Worm (Caenorhabditis elegans) whole organism, young adult: ENCODE measurements around the gene ZC196.9.

Source experiments
- D2030.7 ChIP-seq: fragments of 200-800 bp; sonication (Bioruptor generic); IDR thresholded peaks from 2 replicates; pipeline ENCODE4 v1.3.6; 2022; ENCODE audit warnings: missing genetic modification reagents, missing genetic modification characterization, missing compliant biosample characterization
- F22D6.2 ChIP-seq: sonication (generic microtip); optimal IDR thresholded peaks from 2 replicates; lab custom pipeline; 2016; ENCODE audit warnings: mild to moderate bottlenecking, missing genetic modification characterization, missing compliant biosample characterization
- F33H1.4 ChIP-seq: fragments of 200-800 bp; sonication (Bioruptor generic); IDR thresholded peaks from 2 replicates; pipeline ENCODE4 v1.3.6; 2022; ENCODE audit warnings: missing genetic modification reagents, missing genetic modification characterization, missing compliant biosample characterization
- F49E8.2 ChIP-seq: sonication (generic microtip); optimal IDR thresholded peaks from 3 replicates; lab custom pipeline; 2017; ENCODE audit warnings: missing genetic modification characterization, mild to moderate bottlenecking, missing compliant biosample characterization, antibody characterized with exemption, moderate library complexity; ENCODE audit not compliant: insufficient read depth
- F57A8.1 ChIP-seq: fragments of 200-800 bp; sonication (Bioruptor generic); optimal IDR thresholded peaks from 2 replicates; lab custom pipeline; 2018; ENCODE audit warnings: mild to moderate bottlenecking, missing genetic modification characterization, moderate library complexity, missing compliant biosample characterization
- F57C9.4 ChIP-seq: sonication (generic microtip); optimal IDR thresholded peaks from 2 replicates; lab custom pipeline; 2017; ENCODE audit warnings: mild to moderate bottlenecking, missing genetic modification characterization, missing compliant biosample characterization
- Y53F4B.3 ChIP-seq: fragments of 200-800 bp; sonication (Bioruptor generic); IDR thresholded peaks from 2 replicates; pipeline ENCODE4 v1.3.6; 2022; ENCODE audit warnings: missing genetic modification reagents, missing genetic modification characterization, missing compliant biosample characterization
- Y53G8AR.9 ChIP-seq: fragments of 200-800 bp; sonication (Bioruptor generic); conservative IDR thresholded peaks from 2 replicates; pipeline ENCODE4 v1.3.6; 2022; ENCODE audit warnings: missing genetic modification reagents, missing genetic modification characterization, missing compliant biosample characterization
- Y56A3A.18 ChIP-seq: fragments of 200-800 bp; sonication (Bioruptor generic); IDR thresholded peaks from 2 replicates; pipeline ENCODE4 v1.3.6; 2022; ENCODE audit warnings: missing genetic modification reagents, missing genetic modification characterization, missing compliant biosample characterization
- Y79H2A.3 ChIP-seq: fragments of 200-800 bp; sonication (Bioruptor generic); conservative IDR thresholded peaks from 2 replicates; pipeline ENCODE4 v1.3.6; 2022; ENCODE audit warnings: missing genetic modification reagents, missing genetic modification characterization, missing compliant biosample characterization
- ama-1 ChIP-seq, 3 experiments: fragments of 150-350 bp in 1 of 3; sonication (generic microtip) in 2 of 3; optimal IDR thresholded peaks; 2 replicates each; lab custom pipeline; 2014 to 2018; ENCODE audit warnings: missing biosample characterization in 2 of 3, missing genetic modification characterization in 2 of 3, missing genetic modification reagents in 2 of 3
- aptf-2 ChIP-seq: fragments of 200-800 bp; sonication (Bioruptor generic); conservative IDR thresholded peaks from 2 replicates; pipeline ENCODE4 v1.3.6; 2022; ENCODE audit warnings: missing genetic modification reagents, missing genetic modification characterization, missing compliant biosample characterization
- atf-7 ChIP-seq: sonication (generic microtip); optimal IDR thresholded peaks from 2 replicates; lab custom pipeline; 2017; ENCODE audit warnings: mild to moderate bottlenecking, missing genetic modification characterization, missing compliant biosample characterization
- athp-1 ChIP-seq: sonication (generic microtip); optimal IDR thresholded peaks from 2 replicates; lab custom pipeline; 2017; ENCODE audit warnings: mild to moderate bottlenecking, missing genetic modification characterization, missing compliant biosample characterization
- bed-2 ChIP-seq: fragments of 200-800 bp; sonication (Bioruptor generic); IDR thresholded peaks from 2 replicates; pipeline ENCODE4 v1.3.6; 2022; ENCODE audit warnings: missing genetic modification reagents, missing genetic modification characterization, missing compliant biosample characterization
- cebp-1 ChIP-seq, 2 experiments: fragments of 200-800 bp in 1 of 2; sonication (Bioruptor generic) in 1 of 2; sonication (generic microtip) in 1 of 2; IDR thresholded peaks in 1 of 2; optimal IDR thresholded peaks in 1 of 2; 2 replicates each; pipeline versions ENCODE4 v1.3.6 to Lab custom; 2017 to 2022; ENCODE audit warnings: missing compliant biosample characterization in 2 of 2, missing genetic modification characterization in 2 of 2, mild to moderate bottlenecking in 1 of 2, missing genetic modification reagents in 1 of 2, moderate library complexity in 1 of 2
- ceh-27 ChIP-seq: fragments of 200-800 bp; sonication (Bioruptor generic); optimal IDR thresholded peaks from 2 replicates; lab custom pipeline; 2018; ENCODE audit warnings: mild to moderate bottlenecking, missing genetic modification characterization, moderate library complexity, missing compliant biosample characterization
- ceh-40 ChIP-seq: fragments of 200-800 bp; sonication (Bioruptor generic); IDR thresholded peaks from 2 replicates; pipeline ENCODE4 v1.3.6; 2022; ENCODE audit warnings: missing genetic modification characterization, missing compliant biosample characterization
- ceh-58 ChIP-seq: fragments of 200-800 bp; sonication (Bioruptor generic); IDR thresholded peaks from 2 replicates; pipeline ENCODE4 v1.3.6; 2022; ENCODE audit warnings: missing genetic modification characterization, missing compliant biosample characterization
- dpl-1 ChIP-seq: fragments of 150-350 bp; optimal IDR thresholded peaks from 2 replicates; lab custom pipeline; 2014; ENCODE audit warnings: missing biosample characterization, missing genetic modification reagents, missing genetic modification characterization
- efl-1 ChIP-seq: fragments of 150-350 bp; optimal IDR thresholded peaks from 2 replicates; lab custom pipeline; 2014; ENCODE audit warnings: missing biosample characterization, missing genetic modification reagents, missing genetic modification characterization
- egl-18 ChIP-seq: fragments of 200-800 bp; sonication (Bioruptor generic); IDR thresholded peaks from 2 replicates; pipeline ENCODE4 v1.3.6; 2022; ENCODE audit warnings: missing genetic modification reagents, missing genetic modification characterization, missing compliant biosample characterization
- egl-44 ChIP-seq: fragments of 200-800 bp; sonication (Bioruptor generic); IDR thresholded peaks from 2 replicates; pipeline ENCODE4 v1.3.6; 2022; ENCODE audit warnings: missing genetic modification reagents, missing genetic modification characterization, missing compliant biosample characterization
- egrh-3 ChIP-seq: fragments of 200-800 bp; sonication (Bioruptor generic); IDR thresholded peaks from 2 replicates; pipeline ENCODE4 v1.3.6; 2022; ENCODE audit warnings: missing genetic modification reagents, missing genetic modification characterization, missing compliant biosample characterization
- ets-4 ChIP-seq: fragments of 200-800 bp; sonication (Bioruptor generic); optimal IDR thresholded peaks from 2 replicates; lab custom pipeline; 2018; ENCODE audit warnings: mild to moderate bottlenecking, missing genetic modification characterization, missing compliant biosample characterization
- fkh-3 ChIP-seq: sonication (generic microtip); optimal IDR thresholded peaks from 2 replicates; lab custom pipeline; 2016; ENCODE audit warnings: mild to moderate bottlenecking, missing genetic modification characterization, missing compliant biosample characterization
- him-1 ChIP-seq: sonication (generic microtip); optimal IDR thresholded peaks from 2 replicates; lab custom pipeline; 2016; ENCODE audit warnings: missing genotype, missing genetic modification reagents, missing genetic modification characterization, missing compliant biosample characterization
- hlh-26 ChIP-seq: fragments of 200-800 bp; sonication (Bioruptor generic); conservative IDR thresholded peaks from 2 replicates; pipeline ENCODE4 v1.3.6; 2022; ENCODE audit warnings: missing genetic modification reagents, missing genetic modification characterization, missing compliant biosample characterization
- let-607 ChIP-seq, 2 experiments: fragments of 200-800 bp in 1 of 2; sonication (Bioruptor generic) in 1 of 2; sonication (generic microtip) in 1 of 2; optimal IDR thresholded peaks; 2 replicates each; lab custom pipeline; 2016 to 2018; ENCODE audit warnings: mild to moderate bottlenecking in 2 of 2, missing compliant biosample characterization in 2 of 2, missing genetic modification characterization in 2 of 2, moderate library complexity in 2 of 2, missing genotype in 1 of 2
- lin-26 ChIP-seq: fragments of 200-800 bp; sonication (Bioruptor generic); IDR thresholded peaks from 2 replicates; pipeline ENCODE4 v1.3.6; 2022; ENCODE audit warnings: missing genetic modification reagents, missing genetic modification characterization, missing compliant biosample characterization
- lin-35 ChIP-seq, 3 experiments: fragments of 150-350 bp in 2 of 3; sonication (generic microtip) in 1 of 3; optimal IDR thresholded peaks; 2 replicates each; lab custom pipeline; 2014 to 2018; ENCODE audit warnings: missing biosample characterization in 3 of 3, missing genetic modification characterization in 3 of 3, missing genetic modification reagents in 3 of 3
- lin-54 ChIP-seq: fragments of 200-800 bp; sonication (Bioruptor generic); optimal IDR thresholded peaks from 2 replicates; lab custom pipeline; 2018; ENCODE audit warnings: mild to moderate bottlenecking, missing genetic modification characterization, missing compliant biosample characterization
- madf-6 ChIP-seq: fragments of 200-800 bp; sonication (Bioruptor generic); IDR thresholded peaks from 2 replicates; pipeline ENCODE4 v1.3.6; 2022; ENCODE audit warnings: missing genetic modification reagents, missing genetic modification characterization, missing compliant biosample characterization
- mel-28 ChIP-seq: sonication (generic microtip); optimal IDR thresholded peaks from 2 replicates; lab custom pipeline; 2016; ENCODE audit warnings: borderline replicate concordance, mild to moderate bottlenecking, missing genetic modification characterization, missing compliant biosample characterization
- mxl-1 ChIP-seq: sonication (generic microtip); optimal IDR thresholded peaks from 2 replicates; lab custom pipeline; 2016; ENCODE audit warnings: missing genetic modification characterization, missing compliant biosample characterization
- nhr-27 ChIP-seq: fragments of 200-800 bp; sonication (Bioruptor generic); optimal IDR thresholded peaks from 2 replicates; lab custom pipeline; 2018; ENCODE audit warnings: mild to moderate bottlenecking, missing genetic modification characterization, moderate library complexity, missing compliant biosample characterization
- nhr-80 ChIP-seq: sonication (generic microtip); optimal IDR thresholded peaks from 2 replicates; lab custom pipeline; 2016; ENCODE audit warnings: missing genetic modification characterization, missing compliant biosample characterization
- nhr-90 ChIP-seq: sonication (generic microtip); optimal IDR thresholded peaks from 2 replicates; lab custom pipeline; 2016; ENCODE audit warnings: missing genotype, mild to moderate bottlenecking, missing genetic modification characterization, missing compliant biosample characterization
- rcor-1 ChIP-seq: fragments of 200-800 bp; sonication (Bioruptor generic); IDR thresholded peaks from 2 replicates; pipeline ENCODE4 v1.3.6; 2022; ENCODE audit warnings: missing genetic modification reagents, missing genetic modification characterization, missing compliant biosample characterization
- rec-8 ChIP-seq, 2 experiments: sonication (generic microtip); optimal IDR thresholded peaks; 2 replicates each; lab custom pipeline; 2016; ENCODE audit warnings: mild to moderate bottlenecking in 2 of 2, missing genetic modification characterization in 2 of 2, missing genetic modification reagents in 2 of 2, missing genotype in 2 of 2, missing biosample characterization in 1 of 2, missing compliant biosample characterization in 1 of 2, moderate library complexity in 1 of 2
- unc-130 ChIP-seq: sonication (generic microtip); optimal IDR thresholded peaks from 2 replicates; lab custom pipeline; 2016; ENCODE audit warnings: missing genetic modification reagents, missing genetic modification characterization, missing compliant biosample characterization
- unc-62 ChIP-seq: fragments of 150-350 bp; optimal IDR thresholded peaks from 2 replicates; lab custom pipeline; 2014; ENCODE audit warnings: missing biosample characterization, missing genetic modification reagents, missing genetic modification characterization
- zim-3 ChIP-seq: sonication (generic microtip); optimal IDR thresholded peaks from 2 replicates; lab custom pipeline; 2017; ENCODE audit warnings: mild to moderate bottlenecking, missing genetic modification characterization, moderate library complexity, missing compliant biosample characterization
- ztf-25 ChIP-seq: fragments of 200-800 bp; sonication (Bioruptor generic); IDR thresholded peaks from 2 replicates; pipeline ENCODE4 v1.3.6; 2022; ENCODE audit warnings: missing genetic modification reagents, missing genetic modification characterization, missing compliant biosample characterization
- ztf-26 ChIP-seq: sonication (generic microtip); optimal IDR thresholded peaks from 2 replicates; lab custom pipeline; 2017; ENCODE audit warnings: missing genetic modification characterization, missing compliant biosample characterization

Gene ZC196.9

DNA sequence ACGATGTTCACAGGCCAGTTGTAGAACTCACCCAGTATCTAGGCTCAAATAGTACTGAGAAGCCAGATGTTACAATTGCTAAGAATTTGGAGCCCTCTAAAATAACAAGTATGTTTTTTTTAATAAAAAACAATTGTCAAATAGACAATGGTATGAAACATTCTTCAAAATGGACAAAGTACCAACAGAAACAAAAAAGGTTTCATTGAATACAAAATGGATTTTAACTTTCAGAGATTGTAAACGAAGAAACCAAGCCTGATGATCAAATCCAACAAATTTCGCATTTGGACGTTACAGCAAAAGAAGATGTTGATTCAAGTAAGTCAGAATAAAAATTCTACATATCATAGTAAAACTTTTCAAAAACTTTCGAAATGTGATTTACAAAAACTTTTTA, at the start of gene ZC196.9:
ZC196.9 (minus strand) TSS at position 101 of the 400 bp plus-strand sequence.
- TF ChIP-seq F22D6.2 (tag; lab: Kevin White, UChicago): no peak
- TF ChIP-seq rcor-1 (GFP tag; lab: Robert Waterston, UW): no peak
- TF ChIP-seq madf-6 (GFP tag; lab: Robert Waterston, UW): no peak
- no peak for TF ChIP-seq Y53G8AR.9 (GFP tag; lab: Robert Waterston, UW)
- TF ChIP-seq let-607 (tag; optimal IDR thresholded peaks at IDR 0.05; lab: Kevin White, UChicago): no peak
- no peak for TF ChIP-seq unc-130
- no peak for TF ChIP-seq ztf-26 (tag; lab: Kevin White, UChicago)
- TF ChIP-seq nhr-80 (tag; lab: Kevin White, UChicago): no peak
- TF ChIP-seq nhr-90 (tag; lab: Kevin White, UChicago): no peak
- TF ChIP-seq efl-1 (GFP tag; lab: Kevin White, UChicago): no peak
- TF ChIP-seq bed-2 (GFP tag; lab: Robert Waterston, UW): no peak
- TF ChIP-seq unc-62 (GFP tag; lab: Kevin White, UChicago): no peak
- TF ChIP-seq egl-18 (GFP tag; lab: Robert Waterston, UW): no peak
- no peak for TF ChIP-seq Y56A3A.18 (GFP tag; lab: Robert Waterston, UW)
- no peak for TF ChIP-seq athp-1
- TF ChIP-seq mxl-1: no peak
- TF ChIP-seq egrh-3 (GFP tag; lab: Robert Waterston, UW): no peak
- TF ChIP-seq lin-26 (GFP tag; lab: Robert Waterston, UW): no peak
- no peak for TF ChIP-seq ceh-40 (GFP tag; lab: Robert Waterston, UW)
- TF ChIP-seq dpl-1 (GFP tag; lab: Kevin White, UChicago): no peak

DNA sequence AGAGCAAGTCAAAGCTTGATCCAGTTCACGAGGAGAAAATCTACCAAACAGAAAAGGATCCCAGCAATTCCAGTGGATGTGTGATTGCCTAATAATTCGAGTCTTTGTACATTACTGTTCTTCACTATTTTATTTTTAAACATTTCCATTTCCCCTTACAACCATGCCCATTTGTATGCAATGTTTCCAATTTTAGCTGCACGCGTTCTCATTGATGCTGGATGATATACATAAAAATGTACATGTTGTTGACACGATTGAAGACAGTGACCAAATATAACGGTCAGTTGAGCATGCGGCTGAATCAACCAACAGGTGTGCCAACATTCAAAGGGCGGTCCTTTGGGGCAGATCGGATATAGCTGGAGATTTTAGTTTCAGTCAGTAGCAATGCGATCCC, 49.3 kb upstream of the ZC196.9 start, which contains the start of gene B0507.1:
B0507.1 (plus strand) TSS at position 301 of the 400 bp plus-strand sequence.
- no peak for TF ChIP-seq egl-44
- TF ChIP-seq atf-7 (tag; lab: Kevin White, UChicago): no peak
- no peak for TF ChIP-seq aptf-2
- no peak for TF ChIP-seq rcor-1 (GFP tag; lab: Robert Waterston, UW)
- no peak for TF ChIP-seq ceh-27 (GFP tag; lab: Kevin White, UChicago)
- no peak for TF ChIP-seq ceh-40 (GFP tag; lab: Robert Waterston, UW)
- no peak for TF ChIP-seq ztf-25
- no peak for TF ChIP-seq F33H1.4
- TF ChIP-seq bed-2 (GFP tag; lab: Robert Waterston, UW): no peak
- no peak for TF ChIP-seq F49E8.2 (tag; lab: Kevin White, UChicago)
- no peak for TF ChIP-seq him-1 (tag; lab: Kevin White, UChicago)
- no peak for TF ChIP-seq lin-54 (GFP tag; lab: Kevin White, UChicago)
- no peak for TF ChIP-seq D2030.7 (GFP tag; lab: Robert Waterston, UW)
- TF ChIP-seq F57A8.1 (GFP tag; lab: Kevin White, UChicago): no peak
- no peak for TF ChIP-seq ama-1 (optimal IDR thresholded peaks at IDR 0.05; lab: Kevin White, UChicago)
- TF ChIP-seq ama-1 (GFP tag; optimal IDR thresholded peaks at IDR 0.05; lab: Kevin White, UChicago): no peak
- no peak for TF ChIP-seq hlh-26
- no peak for TF ChIP-seq mel-28 (tag; lab: Kevin White, UChicago)
- TF ChIP-seq, all 124 proteins: peak for 0

ce11 chrV:8773826-8774382, 46.9 kb upstream of the ZC196.9 start, which contains the start of gene B0507.2:
Gene B0507.2, plus strand, starts transcription at chrV:8774332.
- TF ChIP-seq cebp-1 (GFP tag; IDR thresholded peaks at IDR 0.05; lab: Robert Waterston, UW): no peak
- peak; percentile 76 for TF ChIP-seq cebp-1 (tag; optimal IDR thresholded peaks at IDR 0.05; lab: Kevin White, UChicago)
- TF ChIP-seq nhr-27 (tag; lab: Kevin White, UChicago): no peak
- TF ChIP-seq lin-35 (GFP tag; optimal IDR thresholded peaks at IDR 0.05; lab: Kevin White, UChicago): no peak
- TF ChIP-seq rec-8 (tag; optimal IDR thresholded peaks at IDR 0.05; lab: Kevin White, UChicago): no peak
- no peak for TF ChIP-seq dpl-1 (GFP tag; lab: Kevin White, UChicago)
- TF ChIP-seq fkh-3 (tag; lab: Kevin White, UChicago): no peak
- TF ChIP-seq ceh-27 (GFP tag; lab: Kevin White, UChicago): peak; percentile 53
- no peak for TF ChIP-seq ceh-58 (GFP tag; lab: Robert Waterston, UW)
- no peak for TF ChIP-seq zim-3 (tag; lab: Kevin White, UChicago)
- no peak for TF ChIP-seq ets-4 (GFP tag; lab: Kevin White, UChicago)
- no peak for TF ChIP-seq bed-2 (GFP tag; lab: Robert Waterston, UW)
- TF ChIP-seq Y53F4B.3 (GFP tag; lab: Robert Waterston, UW): no peak
- TF ChIP-seq Y79H2A.3 (GFP tag; lab: Robert Waterston, UW): no peak
- TF ChIP-seq F57C9.4 (tag; lab: Kevin White, UChicago): no peak
- no peak for TF ChIP-seq athp-1
